Fruit fly (Drosophila melanogaster) whole organism, prepupa: ENCODE measurements around the gene Cpr76Bb.
"Not testable (repeated sequence)": the region's sequence is repeated elsewhere in the genome, so short reads cannot be mapped to it uniquely, and the experiment has no call there.

Source experiments
- Blimp-1 ChIP-seq: fragments of 200-800 bp; sonication (Bioruptor generic); optimal IDR thresholded peaks from 3 replicates; lab custom pipeline; 2017; ENCODE audit warnings: missing biosample characterization, missing genetic modification characterization, mild to moderate bottlenecking, moderate library complexity, missing genetic modification reagents
- CG10631 ChIP-seq: fragments of 200-800 bp; sonication (Bioruptor generic); optimal IDR thresholded peaks from 2 replicates; lab custom pipeline; 2016; ENCODE audit warnings: missing biosample characterization, missing genetic modification characterization
- CG11762 ChIP-seq: fragments of 200-800 bp; sonication (Bioruptor generic); optimal IDR thresholded peaks from 3 replicates; lab custom pipeline; 2016; ENCODE audit warnings: missing biosample characterization, missing genetic modification characterization; ENCODE audit not compliant: insufficient read depth
- CG11902 ChIP-seq: fragments of 200-800 bp; sonication (Bioruptor generic); optimal IDR thresholded peaks from 3 replicates; lab custom pipeline; 2016; ENCODE audit warnings: missing biosample characterization, missing genetic modification characterization
- CG15336 ChIP-seq: fragments of 200-800 bp; sonication (Bioruptor generic); IDR thresholded peaks from 2 replicates; pipeline ENCODE4 v1.3.6; 2022; ENCODE audit warnings: missing biosample characterization, missing genetic modification characterization
- CG3032 ChIP-seq: fragments of 200-800 bp; optimal IDR thresholded peaks from 2 replicates; lab custom pipeline; 2019; ENCODE audit warnings: missing biosample characterization, mild to moderate bottlenecking, missing genetic modification characterization, moderate library complexity
- CG32006 ChIP-seq: fragments of 200-800 bp; sonication (Bioruptor generic); optimal IDR thresholded peaks from 3 replicates; lab custom pipeline; 2017; ENCODE audit warnings: missing biosample characterization, mild to moderate bottlenecking, missing genetic modification characterization
- CG34406 ChIP-seq: fragments of 200-800 bp; sonication (Bioruptor generic); optimal IDR thresholded peaks from 3 replicates; lab custom pipeline; 2016; ENCODE audit warnings: missing biosample characterization, missing genetic modification characterization
- CG6163 ChIP-seq: fragments of 200-800 bp; sonication (Bioruptor generic); IDR thresholded peaks from 3 replicates; pipeline ENCODE4 v1.3.6; 2022; ENCODE audit warnings: missing biosample characterization, missing genetic modification characterization
- CG6276 ChIP-seq: fragments of 200-800 bp; sonication (Bioruptor generic); optimal IDR thresholded peaks from 2 replicates; lab custom pipeline; 2017; ENCODE audit warnings: missing biosample characterization, mild to moderate bottlenecking, missing genetic modification characterization
- CG6854 ChIP-seq: fragments of 200-800 bp; sonication (Bioruptor generic); optimal IDR thresholded peaks from 2 replicates; lab custom pipeline; 2017; ENCODE audit warnings: missing biosample characterization, mild to moderate bottlenecking, missing genetic modification characterization
- CG8119 ChIP-seq: fragments of 200-800 bp; sonication (Bioruptor generic); IDR thresholded peaks from 3 replicates; pipeline ENCODE4 v1.3.6; 2022; ENCODE audit warnings: missing biosample characterization, missing genetic modification characterization
- CG8319 ChIP-seq: fragments of 200-800 bp; sonication (Bioruptor generic); optimal IDR thresholded peaks from 3 replicates; lab custom pipeline; 2016; ENCODE audit warnings: missing biosample characterization, missing genetic modification characterization
- Eip75B ChIP-seq: fragments of 200-800 bp; sonication (Bioruptor generic); optimal IDR thresholded peaks from 3 replicates; lab custom pipeline; 2016; ENCODE audit warnings: missing biosample characterization, missing genetic modification characterization
- Eip78C ChIP-seq: fragments of 200-800 bp; sonication (Bioruptor generic); peaks from one replicate; lab custom pipeline; 2016; ENCODE audit warnings: missing biosample characterization, missing genetic modification characterization
- Ets21C ChIP-seq: fragments of 200-800 bp; sonication (Bioruptor generic); optimal IDR thresholded peaks from 3 replicates; lab custom pipeline; 2016; ENCODE audit warnings: missing biosample characterization, missing genetic modification characterization
- Ets96B ChIP-seq: fragments of 200-800 bp; optimal IDR thresholded peaks from 2 replicates; lab custom pipeline; 2019; ENCODE audit warnings: missing biosample characterization, mild to moderate bottlenecking, missing genetic modification characterization, moderate library complexity
- Gug ChIP-seq: fragments of 200-800 bp; sonication (Bioruptor generic); IDR thresholded peaks from 2 replicates; pipeline ENCODE4 v1.3.6; 2022; ENCODE audit warnings: missing biosample characterization, missing genetic modification characterization
- Hr39 ChIP-seq: fragments of 200-800 bp; sonication (Bioruptor generic); optimal IDR thresholded peaks from 2 replicates; lab custom pipeline; 2016; ENCODE audit warnings: missing biosample characterization, missing genetic modification characterization
- Met ChIP-seq: fragments of 200-800 bp; sonication (Bioruptor generic); optimal IDR thresholded peaks from 3 replicates; lab custom pipeline; 2016; ENCODE audit warnings: missing biosample characterization, missing genetic modification characterization
- OdsH ChIP-seq: fragments of 200-800 bp; sonication (Bioruptor generic); optimal IDR thresholded peaks from 3 replicates; lab custom pipeline; 2016; ENCODE audit warnings: missing biosample characterization, missing genetic modification characterization
- Sox102F ChIP-seq: fragments of 200-800 bp; sonication (Bioruptor generic); optimal IDR thresholded peaks from 2 replicates; lab custom pipeline; 2016; ENCODE audit warnings: missing biosample characterization, mild to moderate bottlenecking, missing genetic modification characterization
- Sox14 ChIP-seq: fragments of 200-800 bp; sonication (Bioruptor generic); optimal IDR thresholded peaks from 3 replicates; lab custom pipeline; 2016; ENCODE audit warnings: missing biosample characterization, missing genetic modification characterization
- Sox15 ChIP-seq: fragments of 200-800 bp; sonication (Bioruptor generic); optimal IDR thresholded peaks from 3 replicates; lab custom pipeline; 2016; ENCODE audit warnings: missing biosample characterization, missing genetic modification characterization
- dac ChIP-seq: fragments of 200-800 bp; sonication (Bioruptor generic); optimal IDR thresholded peaks from 2 replicates; lab custom pipeline; 2017; ENCODE audit warnings: missing biosample characterization, mild to moderate bottlenecking, missing genetic modification characterization
- dsx ChIP-seq: fragments of 200-800 bp; optimal IDR thresholded peaks from 3 replicates; lab custom pipeline; 2019; ENCODE audit warnings: missing biosample characterization, mild to moderate bottlenecking, missing genetic modification characterization, moderate library complexity; ENCODE audit not compliant: poor library complexity, severe bottlenecking
- eg ChIP-seq: fragments of 200-800 bp; sonication (Bioruptor generic); IDR thresholded peaks from 3 replicates; pipeline ENCODE4 v1.3.6; 2022; ENCODE audit warnings: missing biosample characterization, missing genetic modification characterization
- esn ChIP-seq: fragments of 200-800 bp; sonication (Bioruptor generic); optimal IDR thresholded peaks from 2 replicates; lab custom pipeline; 2016; ENCODE audit warnings: missing biosample characterization, mild to moderate bottlenecking, missing genetic modification characterization, moderate library complexity
- fkh ChIP-seq: fragments of 200-800 bp; sonication (Bioruptor generic); optimal IDR thresholded peaks from 3 replicates; lab custom pipeline; 2017; ENCODE audit warnings: missing biosample characterization, mild to moderate bottlenecking, missing genetic modification characterization, moderate library complexity
- pdm3 ChIP-seq: fragments of 200-800 bp; sonication (Bioruptor generic); optimal IDR thresholded peaks from 3 replicates; lab custom pipeline; 2016; ENCODE audit warnings: missing biosample characterization, missing genetic modification characterization
- spab ChIP-seq: fragments of 200-800 bp; sonication (Bioruptor generic); optimal IDR thresholded peaks from 2 replicates; lab custom pipeline; 2017; ENCODE audit warnings: missing biosample characterization, mild to moderate bottlenecking, missing genetic modification characterization, missing genetic modification reagents
- ss ChIP-seq, 2 experiments: fragments of 200-800 bp; sonication (Bioruptor generic); optimal IDR thresholded peaks; 2 replicates in 1 of 2; 3 replicates in 1 of 2; lab custom pipeline; 2017 to 2018; ENCODE audit warnings: mild to moderate bottlenecking in 2 of 2, missing biosample characterization in 2 of 2, missing genetic modification characterization in 2 of 2, moderate library complexity in 1 of 2
- svp ChIP-seq: fragments of 200-800 bp; sonication (Bioruptor generic); peaks from one replicate; lab custom pipeline; 2016; ENCODE audit warnings: missing biosample characterization, missing genetic modification characterization
- topi ChIP-seq: fragments of 200-800 bp; sonication (Bioruptor generic); optimal IDR thresholded peaks from 3 replicates; lab custom pipeline; 2016; ENCODE audit warnings: missing biosample characterization, missing genetic modification characterization
- vri ChIP-seq: fragments of 200-800 bp; sonication (Bioruptor generic); optimal IDR thresholded peaks from 3 replicates; lab custom pipeline; 2016; ENCODE audit warnings: missing biosample characterization, mild to moderate bottlenecking, missing genetic modification characterization

Cpr76Bb gene

DNA sequence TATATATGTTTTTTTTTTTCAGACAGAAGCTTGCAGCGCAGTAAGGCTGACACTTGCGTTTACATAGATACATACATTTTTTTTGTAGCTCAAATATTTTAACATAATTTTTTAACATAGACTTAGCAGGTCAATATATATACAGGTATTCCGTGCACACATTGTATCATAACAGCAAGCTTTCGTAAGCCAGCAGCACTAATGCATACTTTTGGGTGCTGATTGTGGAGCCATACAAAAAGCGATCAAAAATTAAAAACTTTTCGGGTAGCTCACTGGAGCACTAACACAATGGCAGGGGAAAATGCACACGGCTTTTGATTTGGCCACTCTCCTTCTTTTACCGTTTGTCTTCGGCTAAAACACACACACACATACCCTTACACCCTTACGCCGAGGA, 36.4 kb upstream of the Cpr76Bb start:
- TF ChIP-seq CG6163 (GFP tag; lab: Robert Waterston, UW) (no peak), Ets21C (no peak), Met (GFP tag; lab: Kevin White, UChicago) (no peak), OdsH (GFP tag; lab: Kevin White, UChicago) (no peak), spab (no peak), CG32006 (GFP tag; lab: Kevin White, UChicago) (no peak), CG8319 (GFP tag; lab: Kevin White, UChicago) (no peak), topi (GFP tag; lab: Kevin White, UChicago) (no peak), dsx (GFP tag; lab: Kevin White, UChicago) (no peak), Hr39 (GFP tag; lab: Kevin White, UChicago) (no peak), CG6854 (GFP tag; lab: Kevin White, UChicago) (no peak), CG15336 (no peak), Eip75B (GFP tag; lab: Kevin White, UChicago) (no peak), Sox102F (GFP tag; lab: Kevin White, UChicago) (no peak)

DNA sequence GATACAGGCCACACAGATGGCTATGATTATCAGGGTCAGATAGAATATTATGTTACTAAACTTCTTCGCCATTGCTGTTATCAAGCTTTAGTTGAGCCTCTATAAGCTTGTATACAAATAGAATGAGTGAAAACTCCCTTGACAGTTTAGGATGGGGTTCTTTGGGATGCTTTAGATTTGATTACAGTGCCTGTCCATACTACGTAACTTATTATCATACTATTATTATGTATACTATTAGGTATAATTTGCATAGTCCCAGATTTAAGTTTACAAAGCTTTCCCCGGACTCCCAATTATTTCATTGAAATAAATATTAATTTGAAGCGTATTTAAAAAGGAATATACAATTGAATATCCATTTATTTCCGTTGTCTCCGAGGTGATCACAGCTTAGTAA, 33.1 kb upstream of the Cpr76Bb start, which contains the start of gene brv1:
brv1 (minus strand) TSS at position 101 of the 400 bp plus-strand sequence.
- TF ChIP-seq vri (GFP tag; lab: Kevin White, UChicago) = no peak
- TF ChIP-seq Ets96B (tag; lab: Kevin White, UChicago) = no peak
- TF ChIP-seq CG10631 = no peak
- TF ChIP-seq Blimp-1 = no peak
- TF ChIP-seq esn (GFP tag; lab: Kevin White, UChicago) = no peak
- no peak for TF ChIP-seq topi (GFP tag; lab: Kevin White, UChicago)
- no peak for TF ChIP-seq dac (GFP tag; lab: Kevin White, UChicago)

DNA sequence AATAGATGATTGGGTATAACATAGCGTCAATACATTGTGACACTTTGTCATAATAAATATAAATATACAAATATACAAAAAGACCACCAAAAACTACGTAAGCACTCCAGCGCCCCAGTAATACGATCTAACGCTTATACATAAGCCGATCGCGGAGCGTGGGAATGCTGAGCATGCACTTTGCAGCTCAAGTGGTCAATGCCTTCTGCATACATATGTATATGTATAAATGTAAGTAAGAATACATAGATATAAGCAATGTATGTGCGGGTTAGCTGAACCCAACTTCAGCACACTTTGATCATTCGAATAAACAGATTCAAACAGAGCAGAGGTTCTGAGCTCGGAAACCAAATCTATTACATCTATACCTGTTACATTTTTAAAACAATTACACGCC, 32.2 kb upstream of the Cpr76Bb start, which contains the start of gene CG32212:
CG32212 (plus strand) TSS at position 301 of the 400 bp plus-strand sequence.
- TF ChIP-seq CG11902 (GFP tag; lab: Kevin White, UChicago); Blimp-1; CG34406 (GFP tag; lab: Kevin White, UChicago): not testable (repeated sequence)

DNA sequence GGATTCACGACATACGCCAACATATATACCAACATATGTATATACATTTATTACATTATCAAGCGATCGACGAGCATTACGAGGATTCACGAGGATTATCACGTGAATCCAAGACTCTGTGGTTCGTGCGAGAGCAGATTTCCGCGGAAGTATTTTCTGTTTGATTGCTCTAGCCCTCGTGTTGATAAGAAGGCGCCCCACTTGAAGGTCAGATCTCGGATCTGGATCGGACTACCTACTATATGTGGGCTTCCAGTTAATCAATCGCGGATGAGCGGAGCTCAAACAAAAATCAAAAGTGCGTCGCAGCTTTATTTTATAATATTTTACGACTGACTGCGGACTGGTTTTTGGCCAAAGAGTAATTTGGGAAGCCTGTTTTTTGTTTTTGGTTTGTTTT, 24.5 kb upstream of the Cpr76Bb start:
- TF ChIP-seq Gug (GFP tag; lab: Robert Waterston, UW) (no peak), CG32006 (GFP tag; lab: Kevin White, UChicago) (no peak), svp (GFP tag; lab: Kevin White, UChicago) (peak; percentile 32), CG6276 (no peak)

DNA sequence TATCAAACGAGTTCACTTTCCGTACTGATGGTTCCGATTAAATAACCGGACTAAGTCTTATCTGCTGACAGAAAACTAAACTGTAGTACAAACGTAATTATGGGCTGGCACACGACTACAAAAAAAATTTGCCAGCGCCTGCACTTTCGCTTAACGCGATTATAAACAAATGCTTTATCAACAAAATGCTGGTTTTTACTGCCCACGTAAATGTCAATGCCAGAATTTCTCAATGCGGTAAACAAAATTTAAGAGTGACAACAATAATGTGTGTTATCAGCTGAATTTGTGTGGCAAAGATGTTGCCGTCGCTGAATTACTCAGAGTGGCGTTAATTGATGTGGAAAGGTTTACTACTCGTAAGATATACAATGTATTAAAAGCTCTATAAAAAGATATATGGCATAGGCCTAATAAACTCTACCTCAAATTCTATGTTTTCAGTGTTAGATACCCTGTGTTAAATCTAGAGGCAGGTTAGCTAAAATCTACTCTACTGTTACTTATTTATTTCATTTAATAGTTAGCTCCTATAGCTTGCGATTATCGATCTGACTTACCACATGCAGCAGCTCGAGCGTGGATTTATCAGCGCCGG, 23.4 kb upstream of the Cpr76Bb start:
- TF ChIP-seq Sox14 (GFP tag; lab: Kevin White, UChicago) (no peak), CG8319 (GFP tag; lab: Kevin White, UChicago) (no peak), spab (no peak), Eip78C (peak; percentile 44), CG8119 (GFP tag; lab: Robert Waterston, UW) (no peak), svp (GFP tag; lab: Kevin White, UChicago) (peak; percentile 80), CG6276 (no peak), fkh (GFP tag; lab: Kevin White, UChicago) (peak; percentile 71), CG34406 (GFP tag; lab: Kevin White, UChicago) (no peak)

DNA sequence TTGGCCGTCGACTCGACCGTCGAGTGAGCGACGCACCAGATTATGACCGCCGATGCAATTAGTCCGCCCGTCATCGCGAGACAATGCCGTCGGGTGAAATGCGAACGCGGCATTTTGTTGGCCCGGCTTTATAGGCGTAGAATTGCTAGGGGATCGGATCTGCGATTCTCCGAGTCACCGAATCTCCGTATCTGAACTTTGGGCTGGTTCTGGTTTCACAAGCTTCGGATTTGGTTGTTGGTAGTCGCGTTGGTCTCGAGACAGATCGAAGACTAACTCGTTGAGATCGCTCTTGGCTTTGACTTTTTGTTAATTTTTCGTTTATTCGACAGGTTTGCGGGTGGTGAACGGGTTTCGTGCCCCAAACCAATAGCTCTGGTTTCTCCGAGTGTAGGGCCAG, 22.8 kb upstream of the Cpr76Bb start:
- TF ChIP-seq CG3032 (tag; lab: Kevin White, UChicago) (no peak), Sox15 (no peak), eg (no peak), CG8119 (GFP tag; lab: Robert Waterston, UW) (no peak), pdm3 (GFP tag; lab: Kevin White, UChicago) (no peak), Met (GFP tag; lab: Kevin White, UChicago) (no peak), CG8319 (GFP tag; lab: Kevin White, UChicago) (no peak), CG11762 (GFP tag; lab: Kevin White, UChicago) (no peak), ss (GFP tag; optimal IDR thresholded peaks at IDR 0.05; lab: Kevin White, UChicago) (no peak), Gug (GFP tag; lab: Robert Waterston, UW) (no peak), CG15336 (no peak), CG32006 (GFP tag; lab: Kevin White, UChicago) (peak; percentile 6), svp (GFP tag; lab: Kevin White, UChicago) (peak; percentile 78)
